Fruit fly (Drosophila melanogaster) ovary, adult (tissue): ENCODE measurements around the gene CG31999.

Experiments used
- CG17801 ChIP-seq: fragments of 200-800 bp; optimal IDR thresholded peaks from 2 replicates; lab custom pipeline; 2019; ENCODE audit warnings: missing biosample characterization, mild to moderate bottlenecking, missing genetic modification characterization, moderate library complexity; ENCODE audit not compliant: partially characterized antibody

CG31999 gene

DNA sequence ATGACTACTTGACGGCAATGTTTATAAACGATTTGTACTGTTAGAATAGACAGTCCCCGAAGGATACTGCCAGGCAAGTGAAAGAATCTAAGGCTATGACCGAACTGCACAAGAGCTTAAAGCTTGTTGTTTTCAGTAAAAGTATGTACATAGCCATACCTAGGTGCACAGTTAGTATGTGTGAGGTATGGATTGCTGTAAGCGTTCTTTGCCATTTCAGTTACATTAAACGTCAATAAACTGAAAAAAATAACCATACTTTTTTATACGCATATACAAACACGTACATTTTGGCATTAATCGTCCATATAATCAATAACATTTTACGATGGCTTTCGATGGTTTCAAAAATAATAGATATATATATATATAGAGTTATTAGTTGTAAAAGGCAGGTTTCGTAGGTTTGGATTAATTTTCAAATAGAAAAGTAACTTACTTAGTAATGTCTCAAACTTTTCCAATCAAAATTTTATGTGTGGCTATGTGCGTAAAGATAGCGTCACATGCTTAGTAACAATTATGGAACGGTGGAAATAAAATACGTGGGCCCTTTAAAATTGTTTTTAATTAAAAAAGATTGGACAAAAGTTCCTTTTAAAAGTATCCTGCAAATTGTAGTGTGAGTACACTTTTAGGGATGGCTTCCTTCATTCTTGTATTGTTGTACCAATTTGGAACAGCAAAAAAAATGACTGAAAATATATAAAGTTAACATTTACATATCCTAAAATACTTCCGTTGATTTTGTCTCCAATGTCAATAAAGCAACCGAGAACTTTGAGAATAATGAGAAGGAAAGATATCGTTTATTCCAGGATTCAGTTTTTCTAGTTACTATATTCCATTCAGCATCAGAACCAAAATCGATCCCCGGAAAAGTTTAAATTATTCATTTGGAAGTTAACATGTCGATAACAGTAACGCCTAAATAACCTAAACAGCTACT, 33.9 kb downstream of the CG31999 start, which contains the start of gene Abcd1:
Gene Abcd1 (minus strand): TSS at position 444 of the 949 bp plus-strand sequence.
- peak; percentile 47 for TF ChIP-seq CG17801 (GFP tag; lab: Kevin White, UChicago)

DNA sequence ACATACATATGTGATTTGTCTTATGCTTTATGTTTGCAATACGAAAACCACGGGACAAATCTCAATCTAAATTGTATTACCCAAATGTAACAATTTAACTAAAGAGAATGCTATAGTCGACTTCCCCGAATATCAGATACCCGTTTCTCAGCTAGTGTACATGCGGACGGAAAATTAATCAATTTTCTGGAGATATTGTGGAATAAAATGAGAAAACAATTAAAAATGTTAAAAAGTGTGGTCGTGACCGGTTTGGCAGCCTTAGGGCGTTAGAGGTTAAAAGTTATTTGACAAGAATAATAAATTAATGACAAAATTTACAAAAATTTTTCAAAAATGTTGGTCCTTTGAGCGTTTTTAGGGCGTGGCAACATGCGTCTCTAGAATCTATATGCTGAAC, 35.0 kb downstream of the CG31999 start:
- no peak for TF ChIP-seq CG17801 (GFP tag; lab: Kevin White, UChicago)

dm6 chr4:183681-184080, 43.9 kb downstream of the CG31999 start:
- TF ChIP-seq CG17801 (GFP tag; lab: Kevin White, UChicago), result no peak

DNA sequence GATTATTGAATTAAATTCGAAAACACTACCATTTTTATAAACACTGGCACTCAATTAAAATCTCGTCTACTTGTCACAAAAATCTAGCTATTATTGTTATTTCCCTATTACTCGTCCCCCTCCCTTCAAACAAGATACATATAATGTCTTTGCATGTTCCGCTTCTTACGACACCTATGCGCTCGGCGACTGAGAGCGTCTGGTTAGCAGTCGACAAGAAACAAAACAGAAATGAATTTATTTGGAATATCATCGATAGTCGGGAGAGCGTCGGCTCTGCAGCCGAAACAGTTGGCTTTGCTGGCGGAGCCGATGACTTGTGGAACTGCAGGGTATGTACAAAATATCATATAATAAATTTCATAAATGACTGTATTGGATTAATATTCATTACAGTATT, 45.9 kb downstream of the CG31999 start:
- no peak for TF ChIP-seq CG17801 (GFP tag; lab: Kevin White, UChicago)

- TF ChIP-seq CG17801 (GFP tag; lab: Kevin White, UChicago), result no peak
Observed at dm6 chr4:180780-181179, 46.8 kb downstream of the CG31999 start.

dm6 chr4:179920-180261, 47.7 kb downstream of the CG31999 start:
- TF ChIP-seq CG17801 (GFP tag; lab: Kevin White, UChicago), result no peak

DNA sequence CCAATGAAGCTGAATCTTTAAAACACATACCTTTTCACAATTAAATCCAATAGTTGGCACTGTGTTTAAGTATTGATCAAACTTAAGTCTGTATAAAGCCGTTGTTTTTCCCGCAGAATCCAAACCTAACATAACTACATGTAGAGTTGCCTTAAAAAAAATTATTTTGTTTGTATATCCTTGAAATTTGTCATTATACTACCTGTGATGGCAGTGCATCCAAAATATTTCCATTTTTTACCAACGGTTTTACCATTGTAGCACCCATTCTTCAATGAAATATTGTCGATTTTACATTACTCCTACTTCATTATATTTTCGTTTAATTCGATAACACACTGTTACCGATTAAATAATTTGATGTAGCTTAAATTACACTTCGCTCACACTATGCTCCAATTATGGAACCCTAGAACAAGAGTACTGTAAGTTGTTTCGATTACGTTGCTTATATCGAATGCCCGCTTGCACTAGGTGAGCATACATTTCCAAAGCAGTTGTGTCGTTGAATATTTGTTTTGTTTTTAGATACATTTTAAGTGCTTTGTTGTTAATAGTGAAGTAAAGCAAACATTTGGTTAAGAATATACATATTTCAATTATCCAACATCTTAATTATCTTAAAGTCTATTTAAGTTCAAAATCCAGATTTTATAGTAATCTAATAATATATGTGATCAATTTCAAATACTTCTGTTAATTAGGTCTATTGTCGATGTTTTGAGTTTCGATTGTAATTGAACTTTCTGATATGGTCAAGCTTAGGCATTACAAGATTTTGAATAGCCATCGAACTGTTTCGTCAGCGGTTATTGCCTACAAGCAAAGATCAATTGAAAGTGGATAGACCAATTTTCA, 48.3 kb downstream of the CG31999 start, which contains the start of gene Arl4:
Gene Arl4 (minus strand): TSS at position 328 of the 858 bp plus-strand sequence.
- TF ChIP-seq CG17801 (GFP tag; lab: Kevin White, UChicago), result peak; percentile 3

dm6 chr4:175245-175644, 52.3 kb downstream of the CG31999 start, which contains the start of gene CG33978:
CG33978 (minus strand) TSS chr4:175639.
- no peak for TF ChIP-seq CG17801 (GFP tag; lab: Kevin White, UChicago)

DNA sequence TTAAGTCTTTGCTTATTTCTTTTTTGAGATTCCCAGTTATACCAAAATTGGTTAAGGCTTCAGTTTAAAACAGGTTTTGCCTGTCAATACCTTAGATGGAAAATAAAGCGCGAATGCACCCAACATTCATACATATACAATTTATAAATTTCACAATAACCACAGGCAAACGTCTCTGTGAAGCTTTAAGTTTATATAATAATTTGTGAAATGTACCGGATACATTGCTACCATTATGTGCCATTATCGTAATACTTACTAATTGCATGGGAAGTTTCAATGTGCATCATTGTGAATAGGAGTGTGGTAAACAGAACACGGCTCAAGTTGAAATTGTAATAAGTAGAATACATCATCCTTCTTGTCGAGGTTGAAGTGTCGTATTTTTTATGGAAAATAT, 53.0 kb downstream of the CG31999 start:
- no peak for TF ChIP-seq CG17801 (GFP tag; lab: Kevin White, UChicago)

- TF ChIP-seq CG17801 (GFP tag; lab: Kevin White, UChicago), result no peak
Observed at dm6 chr4:167515-167914, 60.0 kb downstream of the CG31999 start.

- no peak for TF ChIP-seq CG17801 (GFP tag; lab: Kevin White, UChicago)
Observed at dm6 chr4:165159-165558, 62.4 kb downstream of the CG31999 start.
